Fruit fly (Drosophila melanogaster) whole organism, embryonic: Measurements from ENCODE around the gene Ada2a.
A peak's percentile ranks its signal among the peaks of the same experiment; 100 is the strongest.

Experiments
- Antp ChIP-seq: fragments of 200-800 bp; sonication (Bioruptor generic); optimal IDR thresholded peaks from 3 replicates; lab custom pipeline; 2016; ENCODE audit warnings: missing biosample characterization, missing genetic modification characterization
- Atf-2 ChIP-seq: fragments of 200-800 bp; sonication (Bioruptor generic); optimal IDR thresholded peaks from 2 replicates; lab custom pipeline; 2016; ENCODE audit warnings: missing biosample characterization, missing genetic modification characterization
- CG10462 ChIP-seq: fragments of 200-800 bp; sonication (Bioruptor generic); optimal IDR thresholded peaks from 2 replicates; lab custom pipeline; 2016; ENCODE audit warnings: missing biosample characterization, missing genetic modification characterization
- CG11695 ChIP-seq: fragments of 200-800 bp; sonication (Bioruptor generic); IDR thresholded peaks from 3 replicates; pipeline ENCODE4 v1.3.6; 2022; ENCODE audit warnings: missing biosample characterization, missing genetic modification characterization
- CG12299 ChIP-seq: fragments of 200-800 bp; sonication (Bioruptor generic); optimal IDR thresholded peaks from 2 replicates; lab custom pipeline; 2018; ENCODE audit warnings: missing biosample characterization, mild to moderate bottlenecking, missing genetic modification characterization
- CG13287 ChIP-seq: fragments of 200-800 bp; sonication (Bioruptor generic); IDR thresholded peaks from 2 replicates; pipeline ENCODE4 v1.3.6; 2022; ENCODE audit warnings: missing biosample characterization, missing genetic modification characterization; ENCODE audit not compliant: partially characterized antibody
- CG14441 ChIP-seq: fragments of 200-800 bp; sonication (Bioruptor generic); IDR thresholded peaks from 2 replicates; pipeline ENCODE4 v1.3.6; 2022; ENCODE audit warnings: missing biosample characterization, missing genetic modification characterization
- CG14710 ChIP-seq: fragments of 200-800 bp; sonication (Bioruptor generic); optimal IDR thresholded peaks from 3 replicates; lab custom pipeline; 2019; ENCODE audit warnings: missing biosample characterization, mild to moderate bottlenecking, missing genetic modification characterization, moderate library complexity
- CG17328 ChIP-seq: fragments of 200-800 bp; sonication (Bioruptor generic); IDR thresholded peaks from 2 replicates; pipeline ENCODE4 v1.3.6; 2022; ENCODE audit warnings: missing biosample characterization, missing genetic modification characterization
- CG17802 ChIP-seq: fragments of 200-800 bp; sonication (Bioruptor generic); optimal IDR thresholded peaks from 2 replicates; lab custom pipeline; 2018; ENCODE audit warnings: missing biosample characterization, mild to moderate bottlenecking, missing genetic modification characterization, moderate library complexity
- CG18599 ChIP-seq: fragments of 200-800 bp; sonication (Bioruptor generic); optimal IDR thresholded peaks from 3 replicates; lab custom pipeline; 2017; ENCODE audit warnings: missing biosample characterization, missing genetic modification characterization, mild to moderate bottlenecking, moderate library complexity, missing genetic modification reagents
- CG2129 ChIP-seq: fragments of 200-800 bp; sonication (Bioruptor generic); IDR thresholded peaks from 2 replicates; pipeline ENCODE4 v1.3.6; 2022; ENCODE audit warnings: missing biosample characterization, missing genetic modification characterization; ENCODE audit not compliant: partially characterized antibody
- CG30020 ChIP-seq: fragments of 200-800 bp; optimal IDR thresholded peaks from 2 replicates; lab custom pipeline; 2019; ENCODE audit warnings: missing biosample characterization, mild to moderate bottlenecking, missing genetic modification characterization, moderate library complexity
- CG3065 ChIP-seq: fragments of 200-800 bp; sonication (Bioruptor generic); optimal IDR thresholded peaks from 2 replicates; lab custom pipeline; 2016; ENCODE audit warnings: missing biosample characterization, missing genetic modification characterization
- CG3726 ChIP-seq: fragments of 200-800 bp; sonication (Bioruptor generic); IDR thresholded peaks from 3 replicates; pipeline ENCODE4, ENCODE4 v1.3.6; 2022; ENCODE audit warnings: missing biosample characterization, missing genetic modification characterization
- CG4424 ChIP-seq: fragments of 200-800 bp; sonication (Bioruptor generic); optimal IDR thresholded peaks from 3 replicates; lab custom pipeline; 2016; ENCODE audit warnings: missing biosample characterization, missing genetic modification characterization
- CG4820 ChIP-seq: fragments of 200-800 bp; sonication (Bioruptor generic); optimal IDR thresholded peaks from 3 replicates; lab custom pipeline; 2016; ENCODE audit warnings: missing biosample characterization, missing genetic modification characterization
- CG7372 ChIP-seq: fragments of 200-800 bp; sonication (Bioruptor generic); IDR thresholded peaks from 2 replicates; pipeline ENCODE4 v1.3.6; 2022; ENCODE audit warnings: missing biosample characterization, missing genetic modification characterization
- CG9215 ChIP-seq: fragments of 200-800 bp; sonication (Bioruptor generic); IDR thresholded peaks from 2 replicates; pipeline ENCODE4 v1.3.6; 2022; ENCODE audit warnings: missing biosample characterization, missing genetic modification characterization
- CG9727 ChIP-seq: fragments of 200-800 bp; sonication (Bioruptor generic); optimal IDR thresholded peaks from 3 replicates; lab custom pipeline; 2017; ENCODE audit warnings: missing biosample characterization, mild to moderate bottlenecking, missing genetic modification characterization
- Dip3 ChIP-seq: fragments of 200-800 bp; sonication (Bioruptor generic); optimal IDR thresholded peaks from 3 replicates; lab custom pipeline; 2016; ENCODE audit warnings: missing biosample characterization, missing genetic modification characterization
- Doc2 ChIP-seq: fragments of 200-800 bp; sonication (Bioruptor generic); IDR thresholded peaks from 2 replicates; pipeline ENCODE4 v1.3.6; 2022; ENCODE audit warnings: missing biosample characterization, missing genetic modification characterization
- Drgx ChIP-seq: fragments of 200-800 bp; sonication (Bioruptor generic); IDR thresholded peaks from 2 replicates; pipeline ENCODE4 v1.3.6; 2022; ENCODE audit warnings: missing biosample characterization, missing genetic modification characterization
- HLH54F ChIP-seq: fragments of 200-800 bp; sonication (Bioruptor generic); optimal IDR thresholded peaks from 3 replicates; lab custom pipeline; 2016; ENCODE audit warnings: missing biosample characterization, missing genetic modification characterization
- Hmr ChIP-seq: fragments of 200-800 bp; sonication (Bioruptor generic); optimal IDR thresholded peaks from 3 replicates; lab custom pipeline; 2017; ENCODE audit warnings: mild to moderate bottlenecking, missing biosample characterization, missing genetic modification reagents, missing genetic modification characterization
- PHDP ChIP-seq: fragments of 200-800 bp; sonication (Bioruptor generic); optimal IDR thresholded peaks from 3 replicates; lab custom pipeline; 2018; ENCODE audit warnings: missing biosample characterization, mild to moderate bottlenecking, missing genetic modification characterization, moderate library complexity
- Rfx ChIP-seq: fragments of 200-800 bp; sonication (Bioruptor generic); IDR thresholded peaks from 2 replicates; pipeline ENCODE4 v1.3.6; 2022; ENCODE audit warnings: missing biosample characterization, missing genetic modification characterization
- ash1 ChIP-seq: fragments of 200-800 bp; sonication (Bioruptor generic); optimal IDR thresholded peaks from 2 replicates; lab custom pipeline; 2018; ENCODE audit warnings: missing biosample characterization, mild to moderate bottlenecking, missing genetic modification characterization
- bigmax ChIP-seq: fragments of 200-800 bp; sonication (Bioruptor generic); optimal IDR thresholded peaks from 2 replicates; lab custom pipeline; 2018; ENCODE audit warnings: missing biosample characterization, mild to moderate bottlenecking, missing genetic modification characterization
- cato ChIP-seq: fragments of 200-800 bp; sonication (Bioruptor generic); optimal IDR thresholded peaks from 2 replicates; lab custom pipeline; 2016; ENCODE audit warnings: missing biosample characterization, missing genetic modification characterization, borderline replicate concordance
- caup ChIP-seq: fragments of 200-800 bp; sonication (Bioruptor generic); optimal IDR thresholded peaks from 3 replicates; lab custom pipeline; 2017; ENCODE audit warnings: missing biosample characterization, mild to moderate bottlenecking, missing genetic modification characterization, moderate library complexity; ENCODE audit not compliant: severe bottlenecking
- crol ChIP-seq: fragments of 200-800 bp; sonication (Bioruptor generic); IDR thresholded peaks from 2 replicates; pipeline ENCODE4 v1.3.6; 2022; ENCODE audit warnings: missing biosample characterization, missing genetic modification characterization
- dan ChIP-seq: fragments of 200-800 bp; sonication (Bioruptor generic); IDR thresholded peaks from 2 replicates; pipeline ENCODE4 v1.3.6; 2022; ENCODE audit warnings: missing biosample characterization, missing genetic modification characterization
- disco-r ChIP-seq: fragments of 200-800 bp; sonication (Bioruptor generic); optimal IDR thresholded peaks from 2 replicates; lab custom pipeline; 2016; ENCODE audit warnings: missing biosample characterization, missing genetic modification characterization
- dpn ChIP-seq, 2 experiments: fragments of 200-800 bp; sonication (Bioruptor generic); optimal IDR thresholded peaks; 3 replicates each; lab custom pipeline; 2016; ENCODE audit warnings: missing biosample characterization in 2 of 2, missing genetic modification characterization in 2 of 2
- dysf ChIP-seq: fragments of 200-800 bp; sonication (Bioruptor generic); IDR thresholded peaks from 3 replicates; pipeline ENCODE4 v1.3.6; 2022; ENCODE audit warnings: missing biosample characterization, missing genetic modification characterization
- en ChIP-seq: fragments of 200-800 bp; sonication (Bioruptor generic); optimal IDR thresholded peaks from 2 replicates; lab custom pipeline; 2016; ENCODE audit warnings: missing biosample characterization, missing genetic modification characterization
- fd102C ChIP-seq: fragments of 200-800 bp; sonication (Bioruptor generic); optimal IDR thresholded peaks from 2 replicates; lab custom pipeline; 2018; ENCODE audit warnings: missing biosample characterization, mild to moderate bottlenecking, missing genetic modification characterization, moderate library complexity
- jing ChIP-seq: fragments of 200-800 bp; sonication (Bioruptor generic); optimal IDR thresholded peaks from 2 replicates; lab custom pipeline; 2018; ENCODE audit warnings: missing biosample characterization, mild to moderate bottlenecking, missing genetic modification characterization
- kni ChIP-seq: fragments of 200-800 bp; sonication (Bioruptor generic); optimal IDR thresholded peaks from 3 replicates; lab custom pipeline; 2017; ENCODE audit warnings: mild to moderate bottlenecking, missing biosample characterization, missing genetic modification reagents, missing genetic modification characterization
- knrl ChIP-seq: fragments of 200-800 bp; sonication (Bioruptor generic); IDR thresholded peaks from 3 replicates; pipeline ENCODE4 v1.3.6; 2022; ENCODE audit warnings: missing biosample characterization, missing genetic modification characterization; ENCODE audit not compliant: partially characterized antibody
- lbe ChIP-seq: fragments of 200-800 bp; sonication (Bioruptor generic); optimal IDR thresholded peaks from 2 replicates; lab custom pipeline; 2016; ENCODE audit warnings: missing biosample characterization, mild to moderate bottlenecking, missing genetic modification characterization
- lola ChIP-seq, 3 experiments: fragments of >200 bp in 2 of 3; fragments of 200-800 bp in 1 of 3; sonication (Bioruptor generic) in 1 of 3; optimal IDR thresholded peaks; 2 replicates each; lab custom pipeline; 2017 to 2019; ENCODE audit warnings: missing biosample characterization in 3 of 3, missing genetic modification characterization in 3 of 3, mild to moderate bottlenecking in 1 of 3, moderate library complexity in 1 of 3
- pb ChIP-seq: fragments of 200-800 bp; sonication (Bioruptor generic); optimal IDR thresholded peaks from 3 replicates; lab custom pipeline; 2016; ENCODE audit warnings: missing biosample characterization, missing genetic modification characterization
- pfk ChIP-seq: fragments of 200-800 bp; sonication (Bioruptor generic); optimal IDR thresholded peaks from 2 replicates; lab custom pipeline; 2018; ENCODE audit warnings: missing biosample characterization, mild to moderate bottlenecking, missing genetic modification characterization, moderate library complexity
- sens-2 ChIP-seq: fragments of 200-800 bp; sonication (Bioruptor generic); IDR thresholded peaks from 2 replicates; pipeline ENCODE4 v1.3.6; 2022; ENCODE audit warnings: missing biosample characterization, missing genetic modification characterization
- stc ChIP-seq: fragments of 200-800 bp; sonication (Bioruptor generic); IDR thresholded peaks from 2 replicates; pipeline ENCODE4 v1.3.6; 2022; ENCODE audit warnings: missing biosample characterization, missing genetic modification characterization
- tin ChIP-seq: fragments of 200-800 bp; sonication (Bioruptor generic); optimal IDR thresholded peaks from 3 replicates; lab custom pipeline; 2016; ENCODE audit warnings: missing biosample characterization, missing genetic modification characterization
- trem ChIP-seq: fragments of 200-800 bp; optimal IDR thresholded peaks from 3 replicates; lab custom pipeline; 2019; ENCODE audit warnings: missing biosample characterization, mild to moderate bottlenecking, missing genetic modification characterization, moderate library complexity
- ttk ChIP-seq: fragments of 200-800 bp; sonication (Bioruptor generic); IDR thresholded peaks from 2 replicates; pipeline ENCODE4 v2.1.2; 2022; ENCODE audit warnings: missing biosample characterization, missing genetic modification characterization
- wdn ChIP-seq: fragments of 200-800 bp; sonication (Bioruptor generic); IDR thresholded peaks from 2 replicates; pipeline ENCODE4 v1.3.6; 2022; ENCODE audit warnings: missing biosample characterization, missing genetic modification characterization

Gene Ada2a

dm6 chr3R:18223434-18223833, 31.9 kb downstream of the Ada2a start, which contains the start of the genes mTerf5 and Non3 (continued):
- peak; percentile 92 for TF ChIP-seq knrl (GFP tag; lab: Robert Waterston, UW)
- TF ChIP-seq CG9727: peak; percentile 60
- TF ChIP-seq CG18599 (GFP tag; lab: Kevin White, UChicago): peak; percentile 63
- TF ChIP-seq Dip3 (GFP tag; lab: Kevin White, UChicago): peak; percentile 8
- no peak for TF ChIP-seq jing
- TF ChIP-seq bigmax (GFP tag; lab: Kevin White, UChicago): no peak
- peak; percentile 91 for TF ChIP-seq CG2129 (GFP tag; lab: Robert Waterston, UW)
- no peak for TF ChIP-seq cato (GFP tag; lab: Kevin White, UChicago)
- peak; percentile 95 for TF ChIP-seq trem (tag; lab: Kevin White, UChicago)
- TF ChIP-seq CG12299 (tag; lab: Kevin White, UChicago): peak; percentile 32
- peak; percentile 14 for TF ChIP-seq pb (GFP tag; lab: Kevin White, UChicago)
- peak; percentile 50; the same call in 1 of the 2 replicates for TF ChIP-seq CG14441 (GFP tag; lab: Robert Waterston, UW)
- no peak for TF ChIP-seq ash1
- TF ChIP-seq lola (GFP tag; optimal IDR thresholded peaks at IDR 0.05; lab: Kevin White, UChicago): peak in 1 of 3 experiments; percentile 61
- no peak for TF ChIP-seq stc (GFP tag; lab: Robert Waterston, UW)
- TF ChIP-seq HLH54F (GFP tag; lab: Kevin White, UChicago): peak; percentile 33
- peak; percentile 46 for TF ChIP-seq CG9215
- no peak for TF ChIP-seq crol (GFP tag; lab: Robert Waterston, UW)
- no peak for TF ChIP-seq CG17802
- peak; percentile 95 for TF ChIP-seq CG13287 (GFP tag; lab: Robert Waterston, UW)
- TF ChIP-seq disco-r (GFP tag; lab: Kevin White, UChicago): no peak
- peak; percentile 21 for TF ChIP-seq CG3065
- TF ChIP-seq Doc2 (GFP tag; lab: Robert Waterston, UW): no peak
- TF ChIP-seq fd102C (GFP tag; lab: Kevin White, UChicago): no peak
- TF ChIP-seq PHDP (tag; lab: Kevin White, UChicago): peak; percentile 60
- peak; percentile 58 for TF ChIP-seq caup (GFP tag; lab: Kevin White, UChicago)
- no peak for TF ChIP-seq dan (GFP tag; lab: Robert Waterston, UW)
- no peak; the same call in 2 of the 3 replicates for TF ChIP-seq CG11695 (GFP tag; lab: Robert Waterston, UW)
- 0 out of 3 replicates have a peak, but pooled peaks have one; percentile 36 for TF ChIP-seq dysf (GFP tag; lab: Robert Waterston, UW)
- TF ChIP-seq kni (GFP tag; lab: Kevin White, UChicago): no peak
- TF ChIP-seq CG17328 (GFP tag; lab: Robert Waterston, UW): peak; percentile 51
- no peak for TF ChIP-seq CG3726 (GFP tag; lab: Robert Waterston, UW)
- peak; percentile 60 for TF ChIP-seq Hmr
- TF ChIP-seq sens-2 (GFP tag; lab: Robert Waterston, UW): no peak
- TF ChIP-seq dpn (GFP tag; optimal IDR thresholded peaks at IDR 0.05; lab: Kevin White, UChicago): peak; percentile 2 to 73
- TF ChIP-seq Rfx (GFP tag; lab: Robert Waterston, UW): peak; percentile 59
- peak; percentile 42 for TF ChIP-seq CG4820 (GFP tag; lab: Kevin White, UChicago)
- TF ChIP-seq en (GFP tag; lab: Kevin White, UChicago): no peak
- TF ChIP-seq wdn (GFP tag; lab: Robert Waterston, UW): no peak
- TF ChIP-seq Antp (GFP tag; lab: Kevin White, UChicago): no peak
- no peak for TF ChIP-seq CG7372 (GFP tag; lab: Robert Waterston, UW)
- TF ChIP-seq tin: peak; percentile 51
- TF ChIP-seq pfk (GFP tag; lab: Kevin White, UChicago): no peak
- peak; percentile 43 for TF ChIP-seq CG4424
- TF ChIP-seq Atf-2: no peak
- TF ChIP-seq lbe (GFP tag; lab: Kevin White, UChicago): peak; percentile 51
- no peak for TF ChIP-seq ttk (GFP tag; lab: Robert Waterston, UW)
- peak; percentile 78 for TF ChIP-seq CG14710
- no peak for TF ChIP-seq CG10462 (GFP tag; lab: Kevin White, UChicago)
- TF ChIP-seq CG30020 (tag; lab: Kevin White, UChicago): peak; percentile 57
- TF ChIP-seq Drgx (GFP tag; lab: Robert Waterston, UW): 0 out of 2 replicates have a peak, but pooled peaks have one; percentile 24
